Worm (Caenorhabditis elegans): ENCODE results near the gene clec-124.

DNA sequence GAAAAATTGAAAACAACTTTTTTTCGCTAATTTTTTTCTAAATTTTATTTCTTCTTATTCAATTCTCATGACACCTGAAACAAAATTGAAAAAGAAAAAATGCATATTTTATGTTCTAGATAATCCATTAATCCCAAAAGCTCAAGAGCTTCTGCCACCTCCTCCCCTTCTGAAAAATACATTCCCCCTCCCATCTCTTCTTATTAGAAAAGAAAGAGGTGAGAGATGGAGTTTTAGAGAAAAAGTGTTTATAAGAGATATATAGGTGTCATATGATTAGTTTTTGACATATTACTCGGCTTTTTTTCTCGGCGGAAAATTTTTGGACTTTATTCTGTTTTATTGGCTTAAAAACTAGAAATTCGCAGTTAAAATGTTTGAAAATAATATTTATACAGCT lies 21.1 kb downstream of the clec-124 start:
- no peak for TF ChIP-seq unc-3 (GFP tag; conservative IDR thresholded peaks at IDR 0.05)
- TF ChIP-seq unc-3 (tag; optimal IDR thresholded peaks at IDR 0.05), result no peak
- no peak for TF ChIP-seq ceh-48 (tag; optimal IDR thresholded peaks at IDR 0.05)
- no peak for TF ChIP-seq tbx-2 (tag; optimal IDR thresholded peaks at IDR 0.05)
- no peak for TF ChIP-seq Y22D7AL.16 (tag; optimal IDR thresholded peaks at IDR 0.05)
- no peak for TF ChIP-seq ceh-9 (tag; optimal IDR thresholded peaks at IDR 0.05)
- TF ChIP-seq sox-2 (GFP tag; IDR thresholded peaks at IDR 0.05), result no peak
- no peak for TF ChIP-seq rnt-1 (tag; optimal IDR thresholded peaks at IDR 0.05)
- TF ChIP-seq fax-1 (tag; optimal IDR thresholded peaks at IDR 0.05), result no peak
- TF ChIP-seq F13H6.1 (tag; optimal IDR thresholded peaks at IDR 0.05), result no peak
